Fruit fly (Drosophila melanogaster) whole organism, embryonic: ENCODE results near the gene CG6709.

Experiments used
- Abd-B ChIP-seq: fragments of 200-800 bp; sonication (Bioruptor generic); optimal IDR thresholded peaks from 2 replicates; lab custom pipeline; 2018; ENCODE audit warnings: missing biosample characterization, mild to moderate bottlenecking, missing genetic modification characterization, moderate library complexity
- Atf-2 ChIP-seq: fragments of 200-800 bp; sonication (Bioruptor generic); optimal IDR thresholded peaks from 2 replicates; lab custom pipeline; 2016; ENCODE audit warnings: missing biosample characterization, missing genetic modification characterization
- Bgb ChIP-seq: fragments of 200-800 bp; sonication (Bioruptor generic); IDR thresholded peaks from 2 replicates; pipeline ENCODE4 v1.3.6; 2022; ENCODE audit warnings: missing biosample characterization, missing genetic modification characterization; ENCODE audit not compliant: partially characterized antibody
- CG10274 ChIP-seq: fragments of 200-800 bp; sonication (Bioruptor generic); optimal IDR thresholded peaks from 3 replicates; lab custom pipeline; 2017; ENCODE audit warnings: missing biosample characterization, mild to moderate bottlenecking, missing genetic modification characterization
- CG10321 ChIP-seq: fragments of 200-800 bp; sonication (Bioruptor generic); IDR thresholded peaks from 2 replicates; pipeline ENCODE4 v1.3.6; 2022; ENCODE audit warnings: missing biosample characterization, missing genetic modification characterization
- CG10366 ChIP-seq: fragments of 200-800 bp; sonication (Bioruptor generic); IDR thresholded peaks from 2 replicates; pipeline ENCODE4 v1.3.6; 2022; ENCODE audit warnings: missing biosample characterization, missing genetic modification characterization
- CG10462 ChIP-seq: fragments of 200-800 bp; sonication (Bioruptor generic); optimal IDR thresholded peaks from 2 replicates; lab custom pipeline; 2016; ENCODE audit warnings: missing biosample characterization, missing genetic modification characterization
- CG12104 ChIP-seq: fragments of 200-800 bp; sonication (Bioruptor generic); optimal IDR thresholded peaks from 3 replicates; lab custom pipeline; 2016; ENCODE audit warnings: missing biosample characterization, missing genetic modification characterization
- CG32772 ChIP-seq: fragments of 200-800 bp; sonication (Bioruptor generic); IDR thresholded peaks from 2 replicates; pipeline ENCODE4 v1.3.6; 2022; ENCODE audit warnings: missing biosample characterization, missing genetic modification characterization
- CG34224 ChIP-seq: fragments of 200-800 bp; sonication (Bioruptor generic); IDR thresholded peaks from 3 replicates; pipeline ENCODE4 v1.3.6; 2022; ENCODE audit warnings: missing biosample characterization, missing genetic modification characterization; ENCODE audit not compliant: partially characterized antibody
- CG43689 ChIP-seq: fragments of 200-800 bp; sonication (Bioruptor generic); IDR thresholded peaks from 2 replicates; pipeline ENCODE4 v1.3.6; 2022; ENCODE audit warnings: missing biosample characterization, missing genetic modification characterization
- Dad ChIP-seq: fragments of 200-800 bp; sonication (Bioruptor generic); optimal IDR thresholded peaks from 3 replicates; lab custom pipeline; 2016; ENCODE audit warnings: missing biosample characterization, missing genetic modification characterization
- Deaf1 ChIP-seq: fragments of 200-800 bp; optimal IDR thresholded peaks from 3 replicates; lab custom pipeline; 2019; ENCODE audit warnings: missing biosample characterization, mild to moderate bottlenecking, missing genetic modification characterization, moderate library complexity
- Drgx ChIP-seq: fragments of 200-800 bp; sonication (Bioruptor generic); IDR thresholded peaks from 2 replicates; pipeline ENCODE4 v1.3.6; 2022; ENCODE audit warnings: missing biosample characterization, missing genetic modification characterization
- Elba2 ChIP-seq: fragments of 200-800 bp; sonication (Bioruptor generic); optimal IDR thresholded peaks from 3 replicates; lab custom pipeline; 2016; ENCODE audit warnings: missing biosample characterization, missing genetic modification characterization
- Hr39 ChIP-seq: fragments of >200 bp; optimal IDR thresholded peaks from 2 replicates; lab custom pipeline; 2017
- MESR4 ChIP-seq: fragments of 200-800 bp; sonication (Bioruptor generic); optimal IDR thresholded peaks from 2 replicates; lab custom pipeline; 2018; ENCODE audit warnings: missing biosample characterization, mild to moderate bottlenecking, missing genetic modification characterization, moderate library complexity
- NC2α ChIP-seq: fragments of 200-800 bp; sonication (Bioruptor generic); optimal IDR thresholded peaks from 2 replicates; lab custom pipeline; 2016; ENCODE audit warnings: missing biosample characterization, missing genetic modification characterization
- Ptx1 ChIP-seq: fragments of 200-800 bp; sonication (Bioruptor generic); IDR thresholded peaks from 2 replicates; pipeline ENCODE4 v1.3.6; 2022; ENCODE audit warnings: missing biosample characterization, missing genetic modification characterization
- YL-1 ChIP-seq: fragments of 200-800 bp; sonication (Bioruptor generic); optimal IDR thresholded peaks from 3 replicates; lab custom pipeline; 2017; ENCODE audit warnings: missing biosample characterization, mild to moderate bottlenecking, missing genetic modification characterization
- bsh ChIP-seq, 2 experiments: fragments of 200-800 bp; sonication (Bioruptor generic); optimal IDR thresholded peaks; 2 replicates each; lab custom pipeline; 2017 to 2018; ENCODE audit warnings: mild to moderate bottlenecking in 2 of 2, missing biosample characterization in 2 of 2, missing genetic modification characterization in 2 of 2, moderate library complexity in 1 of 2
- cad ChIP-seq: fragments of >200 bp; optimal IDR thresholded peaks from 2 replicates; lab custom pipeline; 2017; ENCODE audit warnings: missing biosample characterization, missing genetic modification characterization
- caup ChIP-seq: fragments of 200-800 bp; sonication (Bioruptor generic); optimal IDR thresholded peaks from 3 replicates; lab custom pipeline; 2017; ENCODE audit warnings: missing biosample characterization, mild to moderate bottlenecking, missing genetic modification characterization, moderate library complexity; ENCODE audit not compliant: severe bottlenecking
- chn ChIP-seq: fragments of 200-800 bp; sonication (Bioruptor generic); optimal IDR thresholded peaks from 2 replicates; lab custom pipeline; 2016; ENCODE audit warnings: missing biosample characterization, missing genetic modification characterization
- dati ChIP-seq: fragments of 200-800 bp; sonication (Bioruptor generic); IDR thresholded peaks from 2 replicates; pipeline ENCODE4 v1.3.6; 2022; ENCODE audit warnings: missing biosample characterization, missing genetic modification characterization
- dmrt11E ChIP-seq: fragments of 200-800 bp; sonication (Bioruptor generic); optimal IDR thresholded peaks from 3 replicates; lab custom pipeline; 2018; ENCODE audit warnings: missing biosample characterization, mild to moderate bottlenecking, missing genetic modification characterization, moderate library complexity
- dpn ChIP-seq, 2 experiments: fragments of 200-800 bp; sonication (Bioruptor generic); optimal IDR thresholded peaks; 3 replicates each; lab custom pipeline; 2016; ENCODE audit warnings: missing biosample characterization in 2 of 2, missing genetic modification characterization in 2 of 2
- dysf ChIP-seq: fragments of 200-800 bp; sonication (Bioruptor generic); IDR thresholded peaks from 3 replicates; pipeline ENCODE4 v1.3.6; 2022; ENCODE audit warnings: missing biosample characterization, missing genetic modification characterization
- emc ChIP-seq: fragments of 200-800 bp; sonication (Bioruptor generic); optimal IDR thresholded peaks from 2 replicates; lab custom pipeline; 2016; ENCODE audit warnings: missing biosample characterization, missing genetic modification characterization
- ftz-f1 ChIP-seq: fragments of 200-800 bp; sonication (Bioruptor generic); optimal IDR thresholded peaks from 2 replicates; lab custom pipeline; 2016; ENCODE audit warnings: missing biosample characterization, missing genetic modification characterization
- gce ChIP-seq: fragments of 200-800 bp; sonication (Bioruptor generic); IDR thresholded peaks from 3 replicates; pipeline ENCODE4 v1.3.6; 2022; ENCODE audit warnings: missing biosample characterization, missing genetic modification characterization
- gro ChIP-seq: fragments of 200-800 bp; sonication (Bioruptor generic); optimal IDR thresholded peaks from 2 replicates; lab custom pipeline; 2016; ENCODE audit warnings: missing biosample characterization, missing genetic modification characterization
- gsb ChIP-seq: fragments of 200-800 bp; sonication (Bioruptor generic); IDR thresholded peaks from 2 replicates; pipeline ENCODE4 v1.3.6; 2022; ENCODE audit warnings: missing biosample characterization, missing genetic modification characterization
- hb ChIP-seq: fragments of 200-800 bp; sonication (Bioruptor generic); IDR thresholded peaks from 3 replicates; pipeline ENCODE4 v1.3.6; 2022; ENCODE audit warnings: missing biosample characterization, missing genetic modification characterization; ENCODE audit not compliant: partially characterized antibody
- hkb ChIP-seq, 2 experiments: fragments of 200-800 bp in 1 of 2; fragments of >200 bp in 1 of 2; sonication (Bioruptor generic) in 1 of 2; IDR thresholded peaks in 1 of 2; optimal IDR thresholded peaks in 1 of 2; 2 replicates each; pipeline versions ENCODE4 v1.3.6 to Lab custom; 2017 to 2022; ENCODE audit warnings: missing biosample characterization in 1 of 2, missing genetic modification characterization in 1 of 2
- nau ChIP-seq: fragments of 200-800 bp; sonication (Bioruptor generic); optimal IDR thresholded peaks from 3 replicates; lab custom pipeline; 2017; ENCODE audit warnings: missing biosample characterization, mild to moderate bottlenecking, missing genetic modification characterization, missing genetic modification reagents
- nerfin-1 ChIP-seq: fragments of 200-800 bp; sonication (Bioruptor generic); optimal IDR thresholded peaks from 3 replicates; lab custom pipeline; 2019; ENCODE audit warnings: missing biosample characterization, mild to moderate bottlenecking, missing genetic modification characterization, moderate library complexity
- nmo ChIP-seq: fragments of 200-800 bp; sonication (Bioruptor generic); optimal IDR thresholded peaks from 2 replicates; lab custom pipeline; 2018; ENCODE audit warnings: missing biosample characterization, mild to moderate bottlenecking, missing genetic modification characterization, moderate library complexity
- nom ChIP-seq: fragments of 200-800 bp; sonication (Bioruptor generic); optimal IDR thresholded peaks from 2 replicates; lab custom pipeline; 2017; ENCODE audit warnings: missing biosample characterization, missing genetic modification characterization, mild to moderate bottlenecking, moderate library complexity, missing genetic modification reagents
- schlank ChIP-seq: fragments of 200-800 bp; sonication (Bioruptor generic); optimal IDR thresholded peaks from 2 replicates; lab custom pipeline; 2018; ENCODE audit warnings: missing biosample characterization, mild to moderate bottlenecking, missing genetic modification characterization
- sens-2 ChIP-seq: fragments of 200-800 bp; sonication (Bioruptor generic); IDR thresholded peaks from 2 replicates; pipeline ENCODE4 v1.3.6; 2022; ENCODE audit warnings: missing biosample characterization, missing genetic modification characterization
- sqz ChIP-seq: fragments of 200-800 bp; sonication (Bioruptor generic); optimal IDR thresholded peaks from 3 replicates; lab custom pipeline; 2018; ENCODE audit warnings: missing biosample characterization, mild to moderate bottlenecking, missing genetic modification characterization
- ssp ChIP-seq: fragments of 200-800 bp; sonication (Bioruptor generic); IDR thresholded peaks from 2 replicates; pipeline ENCODE4 v1.3.6; 2022; ENCODE audit warnings: missing biosample characterization, missing genetic modification characterization
- trh ChIP-seq: fragments of 200-800 bp; sonication (Bioruptor generic); optimal IDR thresholded peaks from 2 replicates; lab custom pipeline; 2016; ENCODE audit warnings: missing biosample characterization, missing genetic modification characterization
- ttk ChIP-seq: fragments of 200-800 bp; sonication (Bioruptor generic); IDR thresholded peaks from 2 replicates; pipeline ENCODE4 v2.1.2; 2022; ENCODE audit warnings: missing biosample characterization, missing genetic modification characterization
- vnd ChIP-seq: fragments of 200-800 bp; sonication (Bioruptor generic); IDR thresholded peaks from 3 replicates; pipeline ENCODE4 v1.3.6; 2022; ENCODE audit warnings: missing biosample characterization, missing genetic modification characterization; ENCODE audit not compliant: partially characterized antibody
- wek ChIP-seq: fragments of 200-800 bp; sonication (Bioruptor generic); optimal IDR thresholded peaks from 3 replicates; lab custom pipeline; 2018; ENCODE audit warnings: missing biosample characterization, mild to moderate bottlenecking, missing genetic modification characterization, moderate library complexity
- z ChIP-seq: fragments of 200-800 bp; sonication (Bioruptor generic); IDR thresholded peaks from 3 replicates; pipeline ENCODE4 v1.3.6; 2022; ENCODE audit warnings: missing biosample characterization, missing genetic modification characterization
- zfh2 ChIP-seq: fragments of 200-800 bp; sonication (Bioruptor generic); optimal IDR thresholded peaks from 2 replicates; lab custom pipeline; 2016; ENCODE audit warnings: missing biosample characterization, missing genetic modification characterization

Gene CG6709

dm6 chr3L:9850114-9850513, 44.4 kb downstream of the CG6709 start (continued):
- TF ChIP-seq ftz-f1 (GFP tag; lab: Kevin White, UChicago) (peak; percentile 49), CG10462 (GFP tag; lab: Kevin White, UChicago) (no peak), Elba2 (no peak), hkb (optimal IDR thresholded peaks at IDR 0.05; lab: Kevin White, UChicago) (no peak), hkb (GFP tag; IDR thresholded peaks at IDR 0.05; lab: Robert Waterston, UW) (no peak), CG12104 (GFP tag; lab: Kevin White, UChicago) (no peak), nmo (GFP tag; lab: Kevin White, UChicago) (no peak), CG32772 (GFP tag; lab: Robert Waterston, UW) (no peak), nerfin-1 (tag; lab: Kevin White, UChicago) (no peak), Bgb (GFP tag; lab: Robert Waterston, UW) (no peak), z (GFP tag; lab: Robert Waterston, UW) (no peak), Dad (GFP tag; lab: Kevin White, UChicago) (no peak), caup (GFP tag; lab: Kevin White, UChicago) (no peak)

dm6 chr3L:9848744-9849143, 45.8 kb downstream of the CG6709 start:
- TF ChIP-seq hb (no peak), nom (GFP tag; lab: Kevin White, UChicago) (peak; percentile 96), chn (GFP tag; lab: Kevin White, UChicago) (no peak), Drgx (GFP tag; lab: Robert Waterston, UW) (peak; percentile 58), NC2α (GFP tag; lab: Kevin White, UChicago) (no peak), CG10366 (no peak), emc (no peak), gro (GFP tag; lab: Kevin White, UChicago) (no peak), sqz (GFP tag; lab: Kevin White, UChicago) (peak; percentile 4), bsh (GFP tag; optimal IDR thresholded peaks at IDR 0.05; lab: Kevin White, UChicago) (peak in 1 of 2 experiments; percentile 95), Atf-2 (GFP tag; lab: Kevin White, UChicago) (no peak), Abd-B (GFP tag; lab: Kevin White, UChicago) (no peak), Hr39 (lab: Kevin White, UChicago) (peak; percentile 65), CG43689 (GFP tag; lab: Robert Waterston, UW) (no peak), sens-2 (GFP tag; lab: Robert Waterston, UW) (no peak), CG34224 (no peak), wek (GFP tag; lab: Kevin White, UChicago) (no peak)

DNA sequence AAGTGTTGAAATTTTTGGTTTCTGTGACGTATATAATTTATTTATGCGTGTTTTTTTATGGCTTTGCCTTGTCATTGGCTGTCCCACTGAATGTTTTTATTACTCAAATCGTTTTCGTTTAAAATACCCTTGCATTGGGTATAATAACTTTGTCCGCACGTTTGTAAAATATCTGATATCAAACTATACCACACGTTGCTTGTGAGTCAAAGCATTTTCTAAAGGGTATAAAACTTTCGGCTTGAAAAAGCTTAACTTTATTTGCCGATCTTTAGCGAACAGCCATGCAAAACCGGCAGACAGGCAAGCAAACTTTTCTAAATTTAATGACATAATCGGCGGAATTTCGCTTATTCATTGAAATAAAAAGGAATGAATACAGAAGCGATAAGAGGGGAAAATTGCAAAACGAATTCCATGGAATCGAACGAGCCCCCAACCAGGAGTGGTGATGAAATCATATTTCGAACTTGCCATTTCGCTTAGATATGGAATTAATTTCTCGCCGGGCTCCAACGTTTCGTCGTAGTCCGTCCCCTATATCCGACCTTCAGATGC, 47.0 kb downstream of the CG6709 start:
- TF ChIP-seq gce (GFP tag; lab: Robert Waterston, UW) (0 out of 3 replicates have a peak, but pooled peaks have one; percentile 19), dpn (GFP tag; optimal IDR thresholded peaks at IDR 0.05; lab: Kevin White, UChicago) (peak; percentile 48 to 52), cad (no peak), trh (GFP tag; lab: Kevin White, UChicago) (no peak), zfh2 (peak; percentile 54), MESR4 (GFP tag; lab: Kevin White, UChicago) (no peak), Ptx1 (GFP tag; lab: Robert Waterston, UW) (peak; percentile 38), ssp (GFP tag; lab: Robert Waterston, UW) (no peak), CG10274 (GFP tag; lab: Kevin White, UChicago) (peak; percentile 24), ttk (GFP tag; lab: Robert Waterston, UW) (peak; percentile 48), dysf (GFP tag; lab: Robert Waterston, UW) (peak; percentile 57; the same call in 2 of the 3 replicates), schlank (tag; lab: Kevin White, UChicago) (peak; percentile 46), CG10321 (no peak), Deaf1 (tag; lab: Kevin White, UChicago) (peak; percentile 21), vnd (GFP tag; lab: Robert Waterston, UW) (no peak), YL-1 (no peak), dmrt11E (no peak), gsb (GFP tag; lab: Robert Waterston, UW) (no peak), nau (GFP tag; lab: Kevin White, UChicago) (peak; percentile 26), dati (GFP tag; lab: Robert Waterston, UW) (no peak)
